Fruit fly (Drosophila melanogaster): Measurements from ENCODE around the gene MTA1-like.

The MTA1-like gene

dm6 chr3R:5601044-5601523 lies 47.5 kb downstream of the MTA1-like start, which contains the start of the genes kra and SecS (continued):
- no peak for TF ChIP-seq pb (GFP tag; optimal IDR thresholded peaks at IDR 0.05)
- TF ChIP-seq CG15696 (tag; optimal IDR thresholded peaks at IDR 0.05): peak; percentile 58
- peak; percentile 47 for TF ChIP-seq pho (GFP tag; optimal IDR thresholded peaks at IDR 0.05)
- peak; percentile 66 for TF ChIP-seq Hr3 (GFP tag; optimal IDR thresholded peaks at IDR 0.05)
- TF ChIP-seq CG4820 (GFP tag; optimal IDR thresholded peaks at IDR 0.05): peak; percentile 57
- TF ChIP-seq NC2α (GFP tag; optimal IDR thresholded peaks at IDR 0.05): no peak
- peak; percentile 57 for TF ChIP-seq Fer3 (tag; optimal IDR thresholded peaks at IDR 0.05)
- TF ChIP-seq sna (GFP tag; IDR thresholded peaks at IDR 0.05; ENCODE audit: partially characterized antibody): no peak
- TF ChIP-seq bcd (GFP tag; optimal IDR thresholded peaks at IDR 0.05): peak; percentile 63
- TF ChIP-seq B-H2 (GFP tag; optimal IDR thresholded peaks at IDR 0.05): peak; percentile 58
- TF ChIP-seq insv (GFP tag; optimal IDR thresholded peaks at IDR 0.05): peak in 1 of 2 experiments; percentile 44
- peak; percentile 54 for TF ChIP-seq CG10209 (GFP tag; optimal IDR thresholded peaks at IDR 0.05)
- TF ChIP-seq CG6813 (GFP tag; optimal IDR thresholded peaks at IDR 0.05): no peak
- peak; percentile 38 for TF ChIP-seq CG1792 (GFP tag; optimal IDR thresholded peaks at IDR 0.05)
- no peak for TF ChIP-seq ttk (GFP tag; IDR thresholded peaks at IDR 0.05)
- TF ChIP-seq Side (GFP tag; optimal IDR thresholded peaks at IDR 0.05): peak; percentile 47
- TF ChIP-seq chm (GFP tag; IDR thresholded peaks at IDR 0.05): no peak
- no peak for TF ChIP-seq C15 (GFP tag; IDR thresholded peaks at IDR 0.05)
- TF ChIP-seq CG14860 (GFP tag; IDR thresholded peaks at IDR 0.05; ENCODE audit: partially characterized antibody): no peak
- no peak for TF ChIP-seq CG31441 (GFP tag; IDR thresholded peaks at IDR 0.05)
- peak; percentile 27 for TF ChIP-seq CG12071 (GFP tag; optimal IDR thresholded peaks at IDR 0.05)
- peak; percentile 95 for TF ChIP-seq gfzf (GFP tag; optimal IDR thresholded peaks at IDR 0.05)
- TF ChIP-seq Asciz (GFP tag; optimal IDR thresholded peaks at IDR 0.05): no peak
- peak; percentile 41 for TF ChIP-seq CG12942 (GFP tag; optimal IDR thresholded peaks at IDR 0.05)
- peak; percentile 20 for TF ChIP-seq tx (GFP tag; optimal IDR thresholded peaks at IDR 0.05)
- no peak for TF ChIP-seq HLH4C (GFP tag; IDR thresholded peaks at IDR 0.05; ENCODE audit: partially characterized antibody)
- peak; percentile 21 for TF ChIP-seq CG8388 (GFP tag; optimal IDR thresholded peaks at IDR 0.05)
- TF ChIP-seq CG18619 (GFP tag; optimal IDR thresholded peaks at IDR 0.05): peak; percentile 51
- TF ChIP-seq gem (tag; optimal IDR thresholded peaks at IDR 0.05): peak; percentile 75
- TF ChIP-seq slou (GFP tag; optimal IDR thresholded peaks at IDR 0.05): peak; percentile 65
- TF ChIP-seq ind (GFP tag; optimal IDR thresholded peaks at IDR 0.05): peak; percentile 65
- peak; percentile 48 for TF ChIP-seq CG8290 (GFP tag; optimal IDR thresholded peaks at IDR 0.05)
- peak in 1 of 2 experiments; percentile 78 for TF ChIP-seq CG8290 (tag; optimal IDR thresholded peaks at IDR 0.05)
- TF ChIP-seq CG9437 (GFP tag; optimal IDR thresholded peaks at IDR 0.05): peak; percentile 4
- peak; percentile 62 for TF ChIP-seq Sry-δ (GFP tag; optimal IDR thresholded peaks at IDR 0.05)
- peak; percentile 81 for TF ChIP-seq Hmr (GFP tag; optimal IDR thresholded peaks at IDR 0.05)
- TF ChIP-seq CG30020 (tag; optimal IDR thresholded peaks at IDR 0.05): peak; percentile 60
- no peak for TF ChIP-seq ap (GFP tag; IDR thresholded peaks at IDR 0.05)
- TF ChIP-seq CG1233 (GFP tag; optimal IDR thresholded peaks at IDR 0.05): peak; percentile 36
- peak; percentile 8 for TF ChIP-seq vfl (GFP tag; optimal IDR thresholded peaks at IDR 0.05)
- TF ChIP-seq CG15011 (GFP tag; optimal IDR thresholded peaks at IDR 0.05): peak; percentile 37
- peak; percentile 45 for TF ChIP-seq ems (GFP tag; optimal IDR thresholded peaks at IDR 0.05)
- TF ChIP-seq CG12299 (tag; optimal IDR thresholded peaks at IDR 0.05): peak; percentile 43
- no peak for TF ChIP-seq dati (GFP tag; IDR thresholded peaks at IDR 0.05)
- TF ChIP-seq dmrt11E (tag; optimal IDR thresholded peaks at IDR 0.05): peak; percentile 56
- TF ChIP-seq zen (tag; optimal IDR thresholded peaks at IDR 0.05): peak; percentile 12
- TF ChIP-seq CG32532 (GFP tag; IDR thresholded peaks at IDR 0.05): no peak
- no peak for TF ChIP-seq CG6175 (GFP tag; IDR thresholded peaks at IDR 0.05)
- peak; percentile 52 for TF ChIP-seq pum (GFP tag; optimal IDR thresholded peaks at IDR 0.05)
- peak; percentile 30 for TF ChIP-seq Six4 (GFP tag; optimal IDR thresholded peaks at IDR 0.05)
- no peak for TF ChIP-seq Taf1 (GFP tag; IDR thresholded peaks at IDR 0.05)
